Fruit fly (Drosophila melanogaster): ENCODE results near the gene IKKbeta.

The IKKbeta gene

dm6 chr3R:16091910-16092627 is 42.8 kb upstream of the IKKbeta start:
- no peak for TF ChIP-seq CG33017 (tag; optimal IDR thresholded peaks at IDR 0.05)
- TF ChIP-seq pad (GFP tag; optimal IDR thresholded peaks at IDR 0.05): no peak
- no peak for TF ChIP-seq CG12768 (GFP tag; optimal IDR thresholded peaks at IDR 0.05)
- no peak for TF ChIP-seq CG7045 (GFP tag; optimal IDR thresholded peaks at IDR 0.05)
- TF ChIP-seq toe (GFP tag; optimal IDR thresholded peaks at IDR 0.05): no peak
- no peak for TF ChIP-seq cic (GFP tag; optimal IDR thresholded peaks at IDR 0.05)
- no peak for TF ChIP-seq Clk (GFP tag; optimal IDR thresholded peaks at IDR 0.05)
- no peak for TF ChIP-seq ovo (GFP tag; optimal IDR thresholded peaks at IDR 0.05)
- TF ChIP-seq Hr96 (GFP tag; optimal IDR thresholded peaks at IDR 0.05): no peak
- no peak for TF ChIP-seq CG11617 (GFP tag; optimal IDR thresholded peaks at IDR 0.05)
- no peak for TF ChIP-seq bab1 (GFP tag; optimal IDR thresholded peaks at IDR 0.05)
- TF ChIP-seq tj (GFP tag; optimal IDR thresholded peaks at IDR 0.05): no peak
- TF ChIP-seq Mnt (GFP tag; optimal IDR thresholded peaks at IDR 0.05): no peak
- no peak for TF ChIP-seq CG7101 (tag; optimal IDR thresholded peaks at IDR 0.05)
- TF ChIP-seq CG14711 (tag; optimal IDR thresholded peaks at IDR 0.05): no peak
- no peak for TF ChIP-seq cnc (optimal IDR thresholded peaks at IDR 0.05)
- no peak for TF ChIP-seq kay (GFP tag; ENCODE audit: borderline replicate concordance)
- TF ChIP-seq Crg-1 (GFP tag; optimal IDR thresholded peaks at IDR 0.05): no peak
- no peak for TF ChIP-seq CG5204 (GFP tag; optimal IDR thresholded peaks at IDR 0.05)

- TF ChIP-seq pad (GFP tag; optimal IDR thresholded peaks at IDR 0.05): no peak
- no peak for TF ChIP-seq CG33017 (tag; optimal IDR thresholded peaks at IDR 0.05)
- no peak for TF ChIP-seq bab1 (GFP tag; optimal IDR thresholded peaks at IDR 0.05)
- no peak for TF ChIP-seq cnc (optimal IDR thresholded peaks at IDR 0.05)
- TF ChIP-seq CG11617 (GFP tag; optimal IDR thresholded peaks at IDR 0.05): no peak
- TF ChIP-seq CG7101 (tag; optimal IDR thresholded peaks at IDR 0.05): no peak
- TF ChIP-seq Clk (GFP tag; optimal IDR thresholded peaks at IDR 0.05): no peak
- TF ChIP-seq Crg-1 (GFP tag; optimal IDR thresholded peaks at IDR 0.05): no peak
- no peak for TF ChIP-seq CG5204 (GFP tag; optimal IDR thresholded peaks at IDR 0.05)
- TF ChIP-seq tj (GFP tag; optimal IDR thresholded peaks at IDR 0.05): no peak
- TF ChIP-seq ovo (GFP tag; optimal IDR thresholded peaks at IDR 0.05): no peak
- no peak for TF ChIP-seq CG1620 (GFP tag; optimal IDR thresholded peaks at IDR 0.05)
- no peak for TF ChIP-seq Hr96 (GFP tag; optimal IDR thresholded peaks at IDR 0.05)
- no peak for TF ChIP-seq toe (GFP tag; optimal IDR thresholded peaks at IDR 0.05)
- TF ChIP-seq cic (GFP tag; optimal IDR thresholded peaks at IDR 0.05): no peak
- no peak for TF ChIP-seq CG12768 (GFP tag; optimal IDR thresholded peaks at IDR 0.05)
- no peak for TF ChIP-seq CG7045 (GFP tag; optimal IDR thresholded peaks at IDR 0.05)
- no peak for TF ChIP-seq Mnt (GFP tag; optimal IDR thresholded peaks at IDR 0.05)
- TF ChIP-seq CG14711 (tag; optimal IDR thresholded peaks at IDR 0.05): no peak
These were observed 34.4 kb upstream of the IKKbeta start, which contains the start of gene sxe2 for dm6 chr3R:16083578-16083977. Gene sxe2, plus strand, starts transcription at chr3R:16083878.

dm6 chr3R:16082384-16082783 is 33.2 kb upstream of the IKKbeta start:
- TF ChIP-seq CG1620 (GFP tag; optimal IDR thresholded peaks at IDR 0.05): no peak
- no peak for TF ChIP-seq Crg-1 (GFP tag; optimal IDR thresholded peaks at IDR 0.05)
- no peak for TF ChIP-seq ovo (GFP tag; optimal IDR thresholded peaks at IDR 0.05)
- no peak for TF ChIP-seq pad (GFP tag; optimal IDR thresholded peaks at IDR 0.05)
- no peak for TF ChIP-seq Mnt (GFP tag; optimal IDR thresholded peaks at IDR 0.05)
- TF ChIP-seq CG7101 (tag; optimal IDR thresholded peaks at IDR 0.05): no peak
- no peak for TF ChIP-seq CG7045 (GFP tag; optimal IDR thresholded peaks at IDR 0.05)

dm6 chr3R:16080942-16081589 is 31.8 kb upstream of the IKKbeta start, which contains the start of gene CG32855:
Gene CG32855, minus strand, starts transcription at chr3R:16080992.
- TF ChIP-seq CG1620 (GFP tag; optimal IDR thresholded peaks at IDR 0.05): no peak
- no peak for TF ChIP-seq CG12768 (GFP tag; optimal IDR thresholded peaks at IDR 0.05)
- TF ChIP-seq cic (GFP tag; optimal IDR thresholded peaks at IDR 0.05): no peak
- no peak for TF ChIP-seq CG5204 (GFP tag; optimal IDR thresholded peaks at IDR 0.05)
- TF ChIP-seq Clk (GFP tag; optimal IDR thresholded peaks at IDR 0.05): no peak
- no peak for TF ChIP-seq ovo (GFP tag; optimal IDR thresholded peaks at IDR 0.05)
- no peak for TF ChIP-seq CG7101 (tag; optimal IDR thresholded peaks at IDR 0.05)
- TF ChIP-seq CG7045 (GFP tag; optimal IDR thresholded peaks at IDR 0.05): no peak
- no peak for TF ChIP-seq CG14711 (tag; optimal IDR thresholded peaks at IDR 0.05)
- no peak for TF ChIP-seq bab1 (GFP tag; optimal IDR thresholded peaks at IDR 0.05)
- TF ChIP-seq kay (GFP tag; ENCODE audit: borderline replicate concordance): no peak
- no peak for TF ChIP-seq Crg-1 (GFP tag; optimal IDR thresholded peaks at IDR 0.05)
- TF ChIP-seq CG33017 (tag; optimal IDR thresholded peaks at IDR 0.05): no peak
- TF ChIP-seq CG11617 (GFP tag; optimal IDR thresholded peaks at IDR 0.05): no peak
- no peak for TF ChIP-seq Hr96 (GFP tag; optimal IDR thresholded peaks at IDR 0.05)
- TF ChIP-seq Mnt (GFP tag; optimal IDR thresholded peaks at IDR 0.05): no peak
- no peak for TF ChIP-seq pad (GFP tag; optimal IDR thresholded peaks at IDR 0.05)
- TF ChIP-seq tj (GFP tag; optimal IDR thresholded peaks at IDR 0.05): no peak
- no peak for TF ChIP-seq cnc (optimal IDR thresholded peaks at IDR 0.05)

- TF ChIP-seq CG12768 (GFP tag; optimal IDR thresholded peaks at IDR 0.05) (no peak), pad (GFP tag; optimal IDR thresholded peaks at IDR 0.05) (no peak), Clk (GFP tag; optimal IDR thresholded peaks at IDR 0.05) (no peak), CG7101 (tag; optimal IDR thresholded peaks at IDR 0.05) (no peak)
These were observed 29.0 kb upstream of the IKKbeta start for dm6 chr3R:16078247-16078646.

- TF ChIP-seq CG1620 (GFP tag; optimal IDR thresholded peaks at IDR 0.05) (no peak), Mnt (GFP tag; optimal IDR thresholded peaks at IDR 0.05) (no peak), toe (GFP tag; optimal IDR thresholded peaks at IDR 0.05) (no peak), tj (GFP tag; optimal IDR thresholded peaks at IDR 0.05) (no peak), cic (GFP tag; optimal IDR thresholded peaks at IDR 0.05) (no peak), cnc (optimal IDR thresholded peaks at IDR 0.05) (no peak), CG14711 (tag; optimal IDR thresholded peaks at IDR 0.05) (no peak), CG7101 (tag; optimal IDR thresholded peaks at IDR 0.05) (no peak), Clk (GFP tag; optimal IDR thresholded peaks at IDR 0.05) (no peak), Crg-1 (GFP tag; optimal IDR thresholded peaks at IDR 0.05) (no peak), CG33017 (tag; optimal IDR thresholded peaks at IDR 0.05) (no peak), CG7045 (GFP tag; optimal IDR thresholded peaks at IDR 0.05) (no peak)
These were observed 24.9 kb upstream of the IKKbeta start for dm6 chr3R:16074122-16074521.
